Worm (Caenorhabditis elegans) whole organism, mixed stage, embryonic: ENCODE data around the gene F32D8.12.

Experiments used
- M03D4.4 ChIP-seq: sonication (generic microtip); optimal IDR thresholded peaks from 2 replicates; lab custom pipeline; 2017; ENCODE audit warnings: mild to moderate bottlenecking, missing genetic modification characterization, missing compliant biosample characterization
- blmp-1 ChIP-seq: fragments of 150-350 bp; optimal IDR thresholded peaks from 2 replicates; lab custom pipeline; 2014; ENCODE audit warnings: missing biosample characterization, missing genetic modification characterization
- ceh-39 ChIP-seq: fragments of 150-350 bp; optimal IDR thresholded peaks from 2 replicates; lab custom pipeline; 2014; ENCODE audit warnings: missing biosample characterization, missing genetic modification characterization
- ceh-43 ChIP-seq: fragments of 200-800 bp; sonication (Bioruptor generic); optimal IDR thresholded peaks from 2 replicates; lab custom pipeline; 2018; ENCODE audit warnings: mild to moderate bottlenecking, missing genetic modification characterization, moderate library complexity, missing compliant biosample characterization
- ces-1 ChIP-seq: fragments of 150-350 bp; optimal IDR thresholded peaks from 2 replicates; lab custom pipeline; 2014; ENCODE audit warnings: missing biosample characterization, missing genetic modification reagents, missing genetic modification characterization
- cnd-1 ChIP-seq: fragments of 200-800 bp; sonication (Bioruptor generic); optimal IDR thresholded peaks from 2 replicates; lab custom pipeline; 2018; ENCODE audit warnings: mild to moderate bottlenecking, missing genetic modification characterization, missing compliant biosample characterization
- drap-1 ChIP-seq: fragments of 200-800 bp; sonication (Bioruptor generic); optimal IDR thresholded peaks from 3 replicates; lab custom pipeline; 2018; ENCODE audit warnings: mild to moderate bottlenecking, missing genetic modification characterization, missing compliant biosample characterization
- elt-1 ChIP-seq: sonication (generic microtip); optimal IDR thresholded peaks from 2 replicates; lab custom pipeline; 2017; ENCODE audit warnings: missing genetic modification characterization, mild to moderate bottlenecking, missing compliant biosample characterization, antibody characterized with exemption, moderate library complexity, borderline replicate concordance; ENCODE audit not compliant: insufficient read depth
- flh-1 ChIP-seq: fragments of 200-800 bp; sonication (Bioruptor generic); optimal IDR thresholded peaks from 2 replicates; lab custom pipeline; 2018; ENCODE audit warnings: mild to moderate bottlenecking, missing genetic modification characterization, moderate library complexity, missing compliant biosample characterization
- ham-2 ChIP-seq: fragments of 200-800 bp; sonication (Bioruptor generic); optimal IDR thresholded peaks from 2 replicates; lab custom pipeline; 2018; ENCODE audit warnings: mild to moderate bottlenecking, missing genetic modification characterization, missing compliant biosample characterization
- hlh-1 ChIP-seq: fragments of 150-350 bp; optimal IDR thresholded peaks from 2 replicates; lab custom pipeline; 2014; ENCODE audit warnings: missing biosample characterization, missing genetic modification reagents, missing genetic modification characterization
- lin-13 ChIP-seq: fragments of 150-350 bp; optimal IDR thresholded peaks from 2 replicates; lab custom pipeline; 2014; ENCODE audit warnings: missing biosample characterization, missing genetic modification characterization
- lin-32 ChIP-seq: fragments of 200-800 bp; sonication (Bioruptor generic); optimal IDR thresholded peaks from 2 replicates; lab custom pipeline; 2018; ENCODE audit warnings: mild to moderate bottlenecking, missing genetic modification characterization, missing compliant biosample characterization
- lsy-2 ChIP-seq: fragments of 150-350 bp; optimal IDR thresholded peaks from 2 replicates; lab custom pipeline; 2014; ENCODE audit warnings: missing biosample characterization, missing genetic modification characterization
- mep-1 ChIP-seq: fragments of 150-350 bp; optimal IDR thresholded peaks from 2 replicates; lab custom pipeline; 2017; ENCODE audit warnings: missing biosample characterization, missing genetic modification reagents, missing genetic modification characterization, inconsistent platforms
- mls-2 ChIP-seq: sonication (generic microtip); optimal IDR thresholded peaks from 2 replicates; lab custom pipeline; 2016; ENCODE audit warnings: mild to moderate bottlenecking, missing genetic modification characterization, moderate library complexity, missing compliant biosample characterization
- nhr-12 ChIP-seq: fragments of 150-350 bp; optimal IDR thresholded peaks from 2 replicates; lab custom pipeline; 2014; ENCODE audit warnings: missing biosample characterization, missing genetic modification characterization
- nhr-28 ChIP-seq: fragments of 150-350 bp; optimal IDR thresholded peaks from 2 replicates; lab custom pipeline; 2014; ENCODE audit warnings: missing biosample characterization, missing genetic modification characterization
- nhr-76 ChIP-seq: sonication (generic microtip); optimal IDR thresholded peaks from 2 replicates; lab custom pipeline; 2017; ENCODE audit warnings: missing biosample characterization, missing genetic modification characterization
- pha-4 ChIP-seq: fragments of 150-350 bp; optimal IDR thresholded peaks from 2 replicates; lab custom pipeline; 2018; ENCODE audit warnings: missing biosample characterization, missing genetic modification reagents, missing genetic modification characterization
- sem-2 ChIP-seq: fragments of 200-800 bp; sonication (Bioruptor generic); optimal IDR thresholded peaks from 2 replicates; lab custom pipeline; 2018; ENCODE audit warnings: mild to moderate bottlenecking, missing genetic modification characterization, missing compliant biosample characterization
- snpc-4 ChIP-seq: fragments of 150-350 bp; optimal IDR thresholded peaks from 2 replicates; lab custom pipeline; 2014; ENCODE audit warnings: missing biosample characterization, missing genetic modification characterization
- sptf-1 ChIP-seq: sonication (generic microtip); optimal IDR thresholded peaks from 2 replicates; lab custom pipeline; 2017; ENCODE audit warnings: mild to moderate bottlenecking, missing genetic modification characterization, moderate library complexity, missing compliant biosample characterization
- tbx-8 ChIP-seq: fragments of 200-800 bp; sonication (Bioruptor generic); optimal IDR thresholded peaks from 2 replicates; lab custom pipeline; 2018; ENCODE audit warnings: mild to moderate bottlenecking, missing genetic modification characterization, moderate library complexity, missing compliant biosample characterization
- unc-39 ChIP-seq: fragments of 150-350 bp; optimal IDR thresholded peaks from 2 replicates; lab custom pipeline; 2014; ENCODE audit warnings: missing biosample characterization, missing genetic modification characterization
- unc-62 ChIP-seq: fragments of 150-350 bp; optimal IDR thresholded peaks from 2 replicates; lab custom pipeline; 2014; ENCODE audit warnings: missing biosample characterization, missing genetic modification reagents, missing genetic modification characterization
- zip-8 ChIP-seq: fragments of 150-350 bp; optimal IDR thresholded peaks from 2 replicates; lab custom pipeline; 2014; ENCODE audit warnings: missing biosample characterization, missing genetic modification characterization
- ztf-11 ChIP-seq: fragments of 150-350 bp; optimal IDR thresholded peaks from 2 replicates; lab custom pipeline; 2014; ENCODE audit warnings: missing biosample characterization, missing genetic modification characterization

Gene F32D8.12

DNA sequence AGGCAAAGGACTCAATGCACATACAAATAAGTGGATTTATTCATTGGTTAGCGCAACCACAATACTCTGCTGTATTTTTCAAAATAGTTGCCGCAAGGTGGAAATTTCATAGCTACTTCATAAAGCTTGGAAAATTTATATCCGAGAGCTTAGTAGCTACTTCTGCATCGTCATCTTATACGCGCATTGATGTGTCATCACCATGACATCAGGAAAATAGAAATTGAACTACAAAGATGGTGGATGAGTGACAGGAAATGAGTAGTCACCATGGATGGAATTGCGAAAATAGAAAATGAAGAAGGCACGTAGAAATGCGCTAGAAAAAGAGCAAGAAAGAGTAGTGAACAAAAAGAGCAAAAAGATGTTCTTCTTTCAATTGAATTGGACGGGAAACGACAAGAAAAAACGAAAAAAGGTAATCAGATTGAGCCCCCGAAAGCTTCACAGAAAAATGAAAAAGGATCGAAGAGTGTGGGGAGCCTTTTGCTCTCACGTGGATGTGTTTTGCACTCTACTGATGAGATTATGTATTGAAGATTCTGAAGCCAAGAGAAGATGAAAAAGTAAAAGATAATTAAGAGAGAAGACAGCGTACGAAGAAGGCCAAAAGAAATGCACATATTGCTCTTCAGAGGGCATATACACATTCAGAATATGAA, 15.8 kb downstream of the F32D8.12 start:
- TF ChIP-seq blmp-1 (tag; lab: Kevin White, UChicago): no peak
- peak; percentile 67 for TF ChIP-seq ces-1
- TF ChIP-seq, all 35 proteins: peak for 1

DNA sequence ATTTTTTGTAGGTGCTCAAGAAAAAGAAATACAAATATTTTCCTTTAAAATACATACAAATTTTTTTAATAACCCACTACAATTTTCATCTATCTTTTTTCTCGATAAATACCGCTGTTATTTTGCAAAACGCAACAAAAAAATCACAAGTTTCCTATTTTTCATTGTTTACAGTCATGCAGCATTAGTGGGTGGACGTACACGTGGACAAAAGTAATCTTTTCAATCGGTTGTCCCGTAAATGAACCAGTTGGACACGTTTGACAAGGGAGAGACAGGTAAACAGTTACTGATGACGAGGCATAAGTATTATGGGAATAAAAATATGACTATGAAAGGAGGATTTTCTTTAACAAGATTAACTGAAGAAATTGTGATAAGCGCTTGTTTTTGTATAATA, 17.6 kb downstream of the F32D8.12 start:
- TF ChIP-seq sptf-1 (no peak), cnd-1 (tag; lab: Kevin White, UChicago) (no peak), lin-13 (tag; lab: Kevin White, UChicago) (no peak), unc-62 (GFP tag; lab: Kevin White, UChicago) (no peak), ztf-11 (tag; lab: Kevin White, UChicago) (no peak), nhr-12 (tag; lab: Kevin White, UChicago) (no peak), ceh-39 (tag; lab: Kevin White, UChicago) (no peak)

DNA sequence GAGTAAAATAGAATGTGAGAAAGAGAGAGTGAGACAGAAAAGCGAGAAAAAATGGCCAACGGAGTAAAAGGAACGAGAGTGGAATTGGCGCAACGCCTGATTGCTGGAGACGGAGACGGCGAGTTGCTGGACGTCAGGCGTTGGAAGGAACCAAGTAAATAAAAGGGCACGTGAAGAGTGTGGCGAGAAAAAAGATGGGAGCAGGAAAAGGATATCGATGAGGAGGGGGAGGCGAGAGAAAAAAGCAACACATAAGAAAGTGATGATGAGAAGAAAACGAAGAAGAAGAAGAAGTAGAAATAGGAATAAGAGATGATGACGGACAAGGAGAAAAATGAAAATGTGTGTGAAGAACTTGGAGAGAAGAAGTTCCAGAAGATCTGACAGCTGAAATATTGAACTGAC, 19.4 kb downstream of the F32D8.12 start:
- TF ChIP-seq pha-4 (tag; lab: Kevin White, UChicago) (no peak), ceh-43 (GFP tag; lab: Kevin White, UChicago) (no peak), nhr-28 (tag; lab: Kevin White, UChicago) (no peak), ces-1 (peak; percentile 71), unc-62 (GFP tag; lab: Kevin White, UChicago) (no peak), sptf-1 (peak; percentile 6), hlh-1 (tag; lab: Kevin White, UChicago) (no peak), tbx-8 (GFP tag; lab: Kevin White, UChicago) (no peak), ceh-39 (tag; lab: Kevin White, UChicago) (no peak)

DNA sequence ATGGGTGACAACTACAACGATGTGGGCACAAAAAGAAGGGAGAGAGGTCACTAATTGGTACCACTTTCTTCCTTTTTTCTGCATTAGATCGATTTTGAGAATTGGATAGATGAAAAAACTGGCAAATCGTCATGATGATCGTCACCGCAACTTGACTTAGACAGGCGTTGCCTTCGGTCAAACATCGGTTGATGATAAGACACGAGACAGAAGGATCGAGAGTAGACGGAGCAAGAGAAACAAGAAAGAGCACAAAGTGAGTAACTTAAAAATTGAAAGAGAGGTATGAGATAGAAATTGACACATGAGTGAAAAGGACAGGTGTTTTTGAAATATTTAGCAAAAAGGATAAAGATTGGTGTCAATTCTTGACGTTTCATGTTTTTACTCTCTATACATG, 20.8 kb downstream of the F32D8.12 start:
- TF ChIP-seq pha-4 (tag; lab: Kevin White, UChicago) (no peak), flh-1 (no peak), lin-13 (tag; lab: Kevin White, UChicago) (no peak), nhr-76 (no peak), drap-1 (GFP tag; lab: Kevin White, UChicago) (no peak), mls-2 (tag; lab: Kevin White, UChicago) (no peak), unc-39 (tag; lab: Kevin White, UChicago) (no peak), lin-32 (no peak), lsy-2 (tag; lab: Kevin White, UChicago) (no peak), M03D4.4 (tag; lab: Kevin White, UChicago) (no peak), mep-1 (tag; lab: Kevin White, UChicago) (no peak), ham-2 (no peak)
- TF ChIP-seq, all 35 proteins: peak for 0

DNA sequence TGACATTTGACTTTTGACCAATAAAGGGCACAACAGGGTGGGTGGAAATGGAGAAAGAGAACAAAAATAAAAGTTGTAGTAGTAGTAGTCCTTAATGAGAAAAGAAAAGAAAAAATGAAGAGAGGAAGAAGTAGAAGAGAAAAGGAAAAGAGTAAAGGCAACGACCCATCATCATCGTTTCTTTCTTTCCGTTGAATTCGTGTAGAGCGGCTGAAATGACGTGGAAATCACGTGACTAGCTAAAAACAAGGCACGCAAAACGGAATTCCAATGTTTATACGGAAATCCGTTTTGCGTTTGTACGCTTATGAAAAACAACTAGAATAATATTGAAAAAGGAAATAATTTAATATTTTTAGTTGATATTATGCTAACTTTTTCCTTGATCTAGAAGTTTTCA, 23.2 kb downstream of the F32D8.12 start:
- TF ChIP-seq unc-39 (tag; lab: Kevin White, UChicago) (no peak), mls-2 (tag; lab: Kevin White, UChicago) (no peak), tbx-8 (GFP tag; lab: Kevin White, UChicago) (no peak), mep-1 (tag; lab: Kevin White, UChicago) (no peak), ces-1 (no peak), lsy-2 (tag; lab: Kevin White, UChicago) (no peak), ceh-39 (tag; lab: Kevin White, UChicago) (no peak), cnd-1 (tag; lab: Kevin White, UChicago) (no peak), unc-62 (GFP tag; lab: Kevin White, UChicago) (no peak), pha-4 (tag; lab: Kevin White, UChicago) (no peak), elt-1 (tag; lab: Kevin White, UChicago) (no peak), zip-8 (no peak), sptf-1 (no peak), ceh-43 (GFP tag; lab: Kevin White, UChicago) (no peak), hlh-1 (tag; lab: Kevin White, UChicago) (no peak), snpc-4 (tag; lab: Kevin White, UChicago) (no peak)

ce11 chrV:10865599-10865998, 25.2 kb downstream of the F32D8.12 start, which contains the start of gene saeg-1:
saeg-1 (minus strand) TSS chrV:10865699.
- TF ChIP-seq lin-32 (no peak), drap-1 (GFP tag; lab: Kevin White, UChicago) (no peak), tbx-8 (GFP tag; lab: Kevin White, UChicago) (no peak), nhr-76 (no peak), ham-2 (no peak), snpc-4 (tag; lab: Kevin White, UChicago) (no peak), sem-2 (GFP tag; lab: Kevin White, UChicago) (no peak), mep-1 (tag; lab: Kevin White, UChicago) (no peak), blmp-1 (tag; lab: Kevin White, UChicago) (no peak)
